Fruit fly (Drosophila melanogaster) whole organism, pupa: Measurements from ENCODE around the gene CG34163.

Experiments
- CG10348 ChIP-seq: fragments of 200-800 bp; sonication (Bioruptor generic); IDR thresholded peaks from 2 replicates; pipeline ENCODE4 v1.3.6; 2022; ENCODE audit warnings: missing biosample characterization, missing genetic modification characterization
- CG14655 ChIP-seq: fragments of 200-800 bp; sonication (Bioruptor generic); optimal IDR thresholded peaks from 3 replicates; lab custom pipeline; 2017; ENCODE audit warnings: mild to moderate bottlenecking, missing biosample characterization, missing genetic modification reagents, missing genetic modification characterization
- CG15710 ChIP-seq: fragments of 200-800 bp; sonication (Bioruptor generic); optimal IDR thresholded peaks from 2 replicates; lab custom pipeline; 2018; ENCODE audit warnings: missing biosample characterization, mild to moderate bottlenecking, missing genetic modification characterization, moderate library complexity
- CG17806 ChIP-seq: fragments of 200-800 bp; sonication (Bioruptor generic); optimal IDR thresholded peaks from 2 replicates; lab custom pipeline; 2018; ENCODE audit warnings: missing biosample characterization, mild to moderate bottlenecking, missing genetic modification characterization, moderate library complexity
- CG8301 ChIP-seq: fragments of 200-800 bp; sonication (Bioruptor generic); optimal IDR thresholded peaks from 2 replicates; lab custom pipeline; 2018; ENCODE audit warnings: missing biosample characterization, mild to moderate bottlenecking, missing genetic modification characterization
- Pif1A ChIP-seq: fragments of 200-800 bp; sonication (Bioruptor generic); optimal IDR thresholded peaks from 3 replicates; lab custom pipeline; 2016; ENCODE audit warnings: missing biosample characterization, missing genetic modification characterization
- fd96Ca ChIP-seq: fragments of 200-800 bp; sonication (Bioruptor generic); IDR thresholded peaks from 3 replicates; pipeline ENCODE4 v1.3.6; 2022; ENCODE audit warnings: missing biosample characterization, missing genetic modification characterization
- gl ChIP-seq: fragments of 200-800 bp; sonication (Bioruptor generic); optimal IDR thresholded peaks from 2 replicates; lab custom pipeline; 2018; ENCODE audit warnings: missing biosample characterization, mild to moderate bottlenecking, missing genetic modification characterization

DNA sequence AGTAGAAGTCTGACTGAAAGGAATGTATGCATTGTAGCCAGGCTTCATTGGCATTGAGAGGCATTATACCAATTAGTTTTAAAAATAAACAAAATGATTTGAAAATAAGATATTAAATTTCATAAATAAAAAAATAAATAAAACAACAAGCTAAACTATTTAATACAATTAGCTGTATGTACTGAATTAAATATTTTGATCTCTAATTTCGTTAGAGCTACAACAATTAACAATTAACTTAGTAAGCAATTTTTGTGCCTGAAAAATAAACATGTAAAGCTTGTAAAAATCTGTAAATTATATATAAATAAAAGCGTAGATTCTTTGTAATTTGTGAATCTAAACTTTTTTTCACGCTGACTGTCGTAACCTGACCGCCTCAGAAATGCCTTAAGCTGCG, 19.8 kb downstream of the CG34163 start, which contains the start of gene Rh5:
- TF ChIP-seq CG8301 (no peak), Pif1A (GFP tag; lab: Kevin White, UChicago) (no peak), CG10348 (GFP tag; lab: Robert Waterston, UW) (no peak), CG17806 (tag; lab: Kevin White, UChicago) (no peak), fd96Ca (GFP tag; lab: Robert Waterston, UW) (no peak), gl (tag; lab: Kevin White, UChicago) (no peak), CG15710 (tag; lab: Kevin White, UChicago) (no peak), CG14655 (GFP tag; lab: Kevin White, UChicago) (no peak)
